Fruit fly (Drosophila melanogaster) whole organism, embryonic: ENCODE results near the gene Tlk.

Source experiments
- BtbVII ChIP-seq: fragments of 200-800 bp; sonication (Bioruptor generic); optimal IDR thresholded peaks from 3 replicates; lab custom pipeline; 2017; ENCODE audit warnings: missing biosample characterization, mild to moderate bottlenecking, missing genetic modification characterization
- CG10209 ChIP-seq: fragments of 200-800 bp; sonication (Bioruptor generic); optimal IDR thresholded peaks from 3 replicates; lab custom pipeline; 2017; ENCODE audit warnings: missing biosample characterization, mild to moderate bottlenecking, missing genetic modification characterization, missing genetic modification reagents
- CG10321 ChIP-seq: fragments of 200-800 bp; sonication (Bioruptor generic); IDR thresholded peaks from 2 replicates; pipeline ENCODE4 v1.3.6; 2022; ENCODE audit warnings: missing biosample characterization, missing genetic modification characterization
- CG11247 ChIP-seq: fragments of 200-800 bp; sonication (Bioruptor generic); IDR thresholded peaks from 2 replicates; pipeline ENCODE4 v1.3.6; 2022; ENCODE audit warnings: missing biosample characterization, missing genetic modification characterization
- CG11398 ChIP-seq: fragments of 200-800 bp; sonication (Bioruptor generic); optimal IDR thresholded peaks from 2 replicates; lab custom pipeline; 2016; ENCODE audit warnings: missing biosample characterization, missing genetic modification characterization
- CG12155 ChIP-seq: fragments of 200-800 bp; sonication (Bioruptor generic); optimal IDR thresholded peaks from 3 replicates; lab custom pipeline; 2016; ENCODE audit warnings: missing biosample characterization, missing genetic modification characterization
- CG12391 ChIP-seq: fragments of 200-800 bp; sonication (Bioruptor generic); optimal IDR thresholded peaks from 3 replicates; lab custom pipeline; 2018; ENCODE audit warnings: missing biosample characterization, mild to moderate bottlenecking, missing genetic modification characterization, moderate library complexity
- CG12942 ChIP-seq: fragments of 200-800 bp; sonication (Bioruptor generic); optimal IDR thresholded peaks from 3 replicates; lab custom pipeline; 2016; ENCODE audit warnings: missing biosample characterization, missing genetic modification characterization
- CG14014 ChIP-seq: fragments of 200-800 bp; sonication (Bioruptor generic); IDR thresholded peaks from 2 replicates; pipeline ENCODE4 v1.3.6; 2022; ENCODE audit warnings: missing biosample characterization, missing genetic modification characterization
- CG1792 ChIP-seq: fragments of 200-800 bp; sonication (Bioruptor generic); optimal IDR thresholded peaks from 2 replicates; lab custom pipeline; 2016; ENCODE audit warnings: missing biosample characterization, missing genetic modification characterization
- CG18262 ChIP-seq: fragments of 200-800 bp; optimal IDR thresholded peaks from 3 replicates; lab custom pipeline; 2019; ENCODE audit warnings: missing biosample characterization, mild to moderate bottlenecking, missing genetic modification characterization, moderate library complexity
- CG18619 ChIP-seq: fragments of 200-800 bp; sonication (Bioruptor generic); optimal IDR thresholded peaks from 3 replicates; lab custom pipeline; 2017; ENCODE audit warnings: missing biosample characterization, mild to moderate bottlenecking, missing genetic modification characterization
- CG2875 ChIP-seq: fragments of 200-800 bp; sonication (Bioruptor generic); optimal IDR thresholded peaks from 2 replicates; lab custom pipeline; 2017; ENCODE audit warnings: missing biosample characterization, mild to moderate bottlenecking, missing genetic modification characterization, missing genetic modification reagents
- CG3163 ChIP-seq: fragments of 200-800 bp; sonication (Bioruptor generic); optimal IDR thresholded peaks from 3 replicates; lab custom pipeline; 2016; ENCODE audit warnings: missing biosample characterization, missing genetic modification characterization
- CG7839 ChIP-seq: fragments of 200-800 bp; sonication (Bioruptor generic); optimal IDR thresholded peaks from 3 replicates; lab custom pipeline; 2018; ENCODE audit warnings: missing biosample characterization, mild to moderate bottlenecking, missing genetic modification characterization, moderate library complexity
- CG7928 ChIP-seq: fragments of 200-800 bp; sonication (Bioruptor generic); optimal IDR thresholded peaks from 2 replicates; lab custom pipeline; 2017; ENCODE audit warnings: missing biosample characterization, mild to moderate bottlenecking, missing genetic modification characterization
- CG9727 ChIP-seq: fragments of 200-800 bp; sonication (Bioruptor generic); optimal IDR thresholded peaks from 3 replicates; lab custom pipeline; 2017; ENCODE audit warnings: missing biosample characterization, mild to moderate bottlenecking, missing genetic modification characterization
- CG9797 ChIP-seq: fragments of 200-800 bp; sonication (Bioruptor generic); optimal IDR thresholded peaks from 3 replicates; lab custom pipeline; 2018; ENCODE audit warnings: missing biosample characterization, mild to moderate bottlenecking, missing genetic modification characterization
- CG9932 ChIP-seq: fragments of 200-800 bp; sonication (Bioruptor generic); IDR thresholded peaks from 2 replicates; pipeline ENCODE4 v1.3.6; 2022; ENCODE audit warnings: missing biosample characterization, missing genetic modification characterization
- CoRest ChIP-seq: fragments of 200-800 bp; sonication (Bioruptor generic); optimal IDR thresholded peaks from 3 replicates; lab custom pipeline; 2018; ENCODE audit warnings: missing biosample characterization, mild to moderate bottlenecking, missing genetic modification characterization, moderate library complexity
- Dll ChIP-seq: fragments of 200-800 bp; sonication (Bioruptor generic); IDR thresholded peaks from 4 replicates; pipeline ENCODE4 v1.3.6; 2022; ENCODE audit warnings: missing biosample characterization, missing genetic modification characterization; ENCODE audit not compliant: partially characterized antibody
- Ets97D ChIP-seq: fragments of 200-800 bp; sonication (Bioruptor generic); optimal IDR thresholded peaks from 3 replicates; lab custom pipeline; 2016; ENCODE audit warnings: missing biosample characterization, missing genetic modification characterization
- H15 ChIP-seq: fragments of 200-800 bp; sonication (Bioruptor generic); IDR thresholded peaks from 3 replicates; pipeline ENCODE4 v1.3.6; 2022; ENCODE audit warnings: missing biosample characterization, missing genetic modification characterization
- HLH54F ChIP-seq: fragments of 200-800 bp; sonication (Bioruptor generic); optimal IDR thresholded peaks from 3 replicates; lab custom pipeline; 2016; ENCODE audit warnings: missing biosample characterization, missing genetic modification characterization
- Sox102F ChIP-seq: fragments of 200-800 bp; sonication (Bioruptor generic); optimal IDR thresholded peaks from 2 replicates; lab custom pipeline; 2018; ENCODE audit warnings: missing biosample characterization, mild to moderate bottlenecking, missing genetic modification characterization, moderate library complexity
- Spps ChIP-seq: fragments of 200-800 bp; sonication (Bioruptor generic); optimal IDR thresholded peaks from 2 replicates; lab custom pipeline; 2018; ENCODE audit warnings: missing biosample characterization, mild to moderate bottlenecking, missing genetic modification characterization
- bcd ChIP-seq: fragments of 200-800 bp; sonication (Bioruptor generic); optimal IDR thresholded peaks from 2 replicates; lab custom pipeline; 2017; ENCODE audit warnings: missing biosample characterization, mild to moderate bottlenecking, missing genetic modification characterization
- bsh ChIP-seq, 2 experiments: fragments of 200-800 bp; sonication (Bioruptor generic); optimal IDR thresholded peaks; 2 replicates each; lab custom pipeline; 2017 to 2018; ENCODE audit warnings: mild to moderate bottlenecking in 2 of 2, missing biosample characterization in 2 of 2, missing genetic modification characterization in 2 of 2, moderate library complexity in 1 of 2
- chif ChIP-seq, 2 experiments: fragments of 200-800 bp; sonication (Bioruptor generic); optimal IDR thresholded peaks; 3 replicates each; lab custom pipeline; 2016; ENCODE audit warnings: missing biosample characterization in 2 of 2, missing genetic modification characterization in 2 of 2
- dysf ChIP-seq: fragments of 200-800 bp; sonication (Bioruptor generic); IDR thresholded peaks from 3 replicates; pipeline ENCODE4 v1.3.6; 2022; ENCODE audit warnings: missing biosample characterization, missing genetic modification characterization
- esg ChIP-seq: fragments of 200-800 bp; sonication (Bioruptor generic); conservative IDR thresholded peaks from 2 replicates; pipeline ENCODE4 v1.3.6; 2022; ENCODE audit warnings: missing biosample characterization, missing genetic modification characterization
- eve ChIP-seq, 2 experiments: fragments of >200 bp; optimal IDR thresholded peaks; 2 replicates each; lab custom pipeline; 2017; ENCODE audit warnings: missing biosample characterization in 2 of 2, missing genetic modification characterization in 2 of 2
- gce ChIP-seq: fragments of 200-800 bp; sonication (Bioruptor generic); IDR thresholded peaks from 3 replicates; pipeline ENCODE4 v1.3.6; 2022; ENCODE audit warnings: missing biosample characterization, missing genetic modification characterization
- grau ChIP-seq: fragments of 200-800 bp; optimal IDR thresholded peaks from 3 replicates; lab custom pipeline; 2019; ENCODE audit warnings: missing biosample characterization, mild to moderate bottlenecking, missing genetic modification characterization, moderate library complexity
- gro ChIP-seq: fragments of 200-800 bp; sonication (Bioruptor generic); optimal IDR thresholded peaks from 2 replicates; lab custom pipeline; 2016; ENCODE audit warnings: missing biosample characterization, missing genetic modification characterization
- hth ChIP-seq: fragments of >200 bp; optimal IDR thresholded peaks from 2 replicates; lab custom pipeline; 2017; ENCODE audit warnings: inconsistent platforms
- ind ChIP-seq: fragments of 200-800 bp; sonication (Bioruptor generic); optimal IDR thresholded peaks from 3 replicates; lab custom pipeline; 2016; ENCODE audit warnings: missing biosample characterization, missing genetic modification characterization
- nmo ChIP-seq: fragments of 200-800 bp; sonication (Bioruptor generic); optimal IDR thresholded peaks from 2 replicates; lab custom pipeline; 2018; ENCODE audit warnings: missing biosample characterization, mild to moderate bottlenecking, missing genetic modification characterization, moderate library complexity
- oc ChIP-seq: fragments of 200-800 bp; sonication (Bioruptor generic); optimal IDR thresholded peaks from 2 replicates; lab custom pipeline; 2018; ENCODE audit warnings: missing biosample characterization, mild to moderate bottlenecking, missing genetic modification characterization, moderate library complexity
- pfk ChIP-seq: fragments of 200-800 bp; sonication (Bioruptor generic); optimal IDR thresholded peaks from 2 replicates; lab custom pipeline; 2018; ENCODE audit warnings: missing biosample characterization, mild to moderate bottlenecking, missing genetic modification characterization, moderate library complexity
- pros ChIP-seq: fragments of 200-800 bp; sonication (Bioruptor generic); optimal IDR thresholded peaks from 3 replicates; lab custom pipeline; 2019; ENCODE audit warnings: missing biosample characterization, mild to moderate bottlenecking, missing genetic modification characterization, moderate library complexity
- sens ChIP-seq: fragments of 200-800 bp; sonication (Bioruptor generic); peaks from one replicate; lab custom pipeline; 2016; ENCODE audit warnings: missing biosample characterization, missing genetic modification characterization
- sisA ChIP-seq: fragments of 200-800 bp; sonication (Bioruptor generic); IDR thresholded peaks from 2 replicates; pipeline ENCODE4 v1.3.6; 2022; ENCODE audit warnings: missing biosample characterization, missing genetic modification characterization
- trem ChIP-seq: fragments of 200-800 bp; optimal IDR thresholded peaks from 3 replicates; lab custom pipeline; 2019; ENCODE audit warnings: missing biosample characterization, mild to moderate bottlenecking, missing genetic modification characterization, moderate library complexity
- tx ChIP-seq: fragments of 200-800 bp; sonication (Bioruptor generic); optimal IDR thresholded peaks from 2 replicates; lab custom pipeline; 2016; ENCODE audit warnings: missing biosample characterization, missing genetic modification characterization

Gene Tlk

DNA sequence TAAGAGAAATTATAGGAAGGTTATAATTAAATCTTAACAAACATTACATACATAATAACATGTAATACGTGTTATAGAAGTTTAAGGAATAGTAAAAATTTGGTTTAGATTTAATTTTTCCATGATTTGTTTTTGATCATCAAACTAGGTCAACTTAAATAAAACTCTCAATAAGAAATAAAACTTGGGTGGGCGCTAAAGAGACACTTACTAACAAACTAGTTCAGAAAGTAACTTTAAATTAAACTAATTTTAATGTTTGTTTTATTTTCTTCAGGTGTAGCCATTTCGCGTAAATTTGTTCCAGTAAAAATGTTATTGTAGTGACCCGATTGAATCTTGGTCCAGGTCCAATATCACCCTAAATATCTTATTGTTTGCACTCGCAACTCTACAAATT is 20.5 kb downstream of the Tlk start (continued):
- peak; percentile 82 for TF ChIP-seq sens (GFP tag; lab: Kevin White, UChicago)
- no peak for TF ChIP-seq gce (GFP tag; lab: Robert Waterston, UW)
- peak; percentile 56 for TF ChIP-seq CG7839
- TF ChIP-seq ind, result no peak
- TF ChIP-seq trem (tag; lab: Kevin White, UChicago), result peak; percentile 13
- TF ChIP-seq sisA (GFP tag; lab: Robert Waterston, UW), result 0 out of 2 replicates have a peak, but pooled peaks have one; percentile 20
- TF ChIP-seq CG9797, result no peak
- TF ChIP-seq CG18619 (GFP tag; lab: Kevin White, UChicago), result peak; percentile 14
- no peak for TF ChIP-seq gro (GFP tag; lab: Kevin White, UChicago)
- TF ChIP-seq Sox102F (GFP tag; lab: Kevin White, UChicago), result peak; percentile 79
- no peak for TF ChIP-seq pfk
- no peak for TF ChIP-seq pros
- no peak for TF ChIP-seq hth (lab: Kevin White, UChicago)
- TF ChIP-seq dysf (GFP tag; lab: Robert Waterston, UW), result 0 out of 3 replicates have a peak, but pooled peaks have one; percentile 7
- TF ChIP-seq CG7928 (GFP tag; lab: Kevin White, UChicago), result no peak
- TF ChIP-seq oc, result no peak
- peak; percentile 38 for TF ChIP-seq grau (tag; lab: Kevin White, UChicago)
- no peak for TF ChIP-seq CG1792
- TF ChIP-seq CG12391 (tag; lab: Kevin White, UChicago), result peak; percentile 49
- TF ChIP-seq chif (GFP tag; optimal IDR thresholded peaks at IDR 0.05; lab: Kevin White, UChicago), result no peak
- TF ChIP-seq bcd (GFP tag; lab: Kevin White, UChicago), result peak; percentile 12
- TF ChIP-seq CoRest (tag; lab: Kevin White, UChicago), result peak; percentile 14
- no peak for TF ChIP-seq Ets97D
- peak; percentile 22 for TF ChIP-seq CG2875 (GFP tag; lab: Kevin White, UChicago)
- TF ChIP-seq Spps (tag; lab: Kevin White, UChicago), result no peak
- no peak for TF ChIP-seq H15 (GFP tag; lab: Robert Waterston, UW)
- TF ChIP-seq Dll (GFP tag; lab: Robert Waterston, UW), result no peak
- TF ChIP-seq CG11398 (GFP tag; lab: Kevin White, UChicago), result no peak
- TF ChIP-seq eve (GFP tag; optimal IDR thresholded peaks at IDR 0.05; lab: Kevin White, UChicago), result peak in 1 of 2 experiments; percentile 31
- no peak for TF ChIP-seq CG9932 (GFP tag; lab: Robert Waterston, UW)
- TF ChIP-seq CG18262, result peak; percentile 53
- TF ChIP-seq CG9727 (GFP tag; lab: Kevin White, UChicago), result peak; percentile 51
- TF ChIP-seq BtbVII, result no peak
- no peak for TF ChIP-seq CG12942 (GFP tag; lab: Kevin White, UChicago)
- TF ChIP-seq CG10321 (GFP tag; lab: Robert Waterston, UW), result no peak
- no peak for TF ChIP-seq CG11247 (GFP tag; lab: Robert Waterston, UW)
- TF ChIP-seq bsh (GFP tag; optimal IDR thresholded peaks at IDR 0.05; lab: Kevin White, UChicago), result peak in 1 of 2 experiments; percentile 47
- TF ChIP-seq CG14014 (GFP tag; lab: Robert Waterston, UW), result 0 out of 2 replicates have a peak, but pooled peaks have one; percentile 5
- no peak for TF ChIP-seq tx (GFP tag; lab: Kevin White, UChicago)
- peak; percentile 33 for TF ChIP-seq nmo
- peak; percentile 20 for TF ChIP-seq CG10209 (GFP tag; lab: Kevin White, UChicago)
- TF ChIP-seq CG12155 (GFP tag; lab: Kevin White, UChicago), result no peak
- TF ChIP-seq CG3163 (GFP tag; lab: Kevin White, UChicago), result no peak
- TF ChIP-seq HLH54F (GFP tag; lab: Kevin White, UChicago), result no peak
- TF ChIP-seq esg, result 0 out of 2 replicates have a peak, but pooled peaks have one; percentile 14
- TF ChIP-seq, all 482 proteins: peak for 58
